Fruit fly (Drosophila melanogaster): ENCODE measurements around the gene CG13473.

Gene CG13473

dm6 chr3L:14706461-14706880 lies 22.1 kb upstream of the CG13473 start (continued):
- no peak for TF ChIP-seq CG15269 (tag; optimal IDR thresholded peaks at IDR 0.05)
- TF ChIP-seq CG12104 (GFP tag; optimal IDR thresholded peaks at IDR 0.05) = no peak
- TF ChIP-seq CG12219 (GFP tag; optimal IDR thresholded peaks at IDR 0.05) = no peak
- TF ChIP-seq sug (tag; optimal IDR thresholded peaks at IDR 0.05) = no peak
- peak; percentile 42 for TF ChIP-seq CG9437 (GFP tag; optimal IDR thresholded peaks at IDR 0.05)
- TF ChIP-seq Opbp (GFP tag; IDR thresholded peaks at IDR 0.05; ENCODE audit: partially characterized antibody) = no peak; the same call in 2 of the 3 replicates
- TF ChIP-seq knrl (GFP tag; IDR thresholded peaks at IDR 0.05; ENCODE audit: partially characterized antibody) = 0 out of 3 replicates have a peak, but pooled peaks have one; percentile 46
- TF ChIP-seq CG9932 (GFP tag; IDR thresholded peaks at IDR 0.05) = no peak
- no peak for TF ChIP-seq Ets65A (GFP tag)
- peak; percentile 65; the same call in 1 of the 2 replicates for TF ChIP-seq ato (GFP tag; IDR thresholded peaks at IDR 0.05; ENCODE audit: partially characterized antibody)
- no peak for TF ChIP-seq chm (GFP tag; IDR thresholded peaks at IDR 0.05)
- TF ChIP-seq CG33213 (GFP tag; optimal IDR thresholded peaks at IDR 0.05) = no peak
- TF ChIP-seq ATbp (GFP tag; optimal IDR thresholded peaks at IDR 0.05) = peak; percentile 16
- TF ChIP-seq Hmx (GFP tag; optimal IDR thresholded peaks at IDR 0.05) = no peak
- no peak for TF ChIP-seq NC2α (GFP tag; optimal IDR thresholded peaks at IDR 0.05)
- TF ChIP-seq CG8290 (GFP tag; optimal IDR thresholded peaks at IDR 0.05) = no peak
- no peak for TF ChIP-seq CG8290 (tag; optimal IDR thresholded peaks at IDR 0.05)
- no peak for TF ChIP-seq CG15073 (GFP tag; optimal IDR thresholded peaks at IDR 0.05)
- no peak for TF ChIP-seq CG15601 (tag; optimal IDR thresholded peaks at IDR 0.05)
- TF ChIP-seq CoRest (tag; optimal IDR thresholded peaks at IDR 0.05) = no peak
- no peak for TF ChIP-seq CG1529 (GFP tag; optimal IDR thresholded peaks at IDR 0.05)
- TF ChIP-seq bbx (GFP tag; IDR thresholded peaks at IDR 0.05; ENCODE audit: partially characterized antibody) = peak; percentile 74; the same call in 1 of the 2 replicates
- TF ChIP-seq CG16813 (GFP tag; IDR thresholded peaks at IDR 0.05; ENCODE audit: partially characterized antibody) = no peak
- TF ChIP-seq CG2199 (GFP tag; IDR thresholded peaks at IDR 0.05) = no peak
- no peak for TF ChIP-seq CG17186 (GFP tag; optimal IDR thresholded peaks at IDR 0.05)
- no peak for TF ChIP-seq tup (GFP tag; optimal IDR thresholded peaks at IDR 0.05)
- no peak for TF ChIP-seq al (GFP tag; IDR thresholded peaks at IDR 0.05)
- no peak for TF ChIP-seq E2f1 (GFP tag; IDR thresholded peaks at IDR 0.05)
- TF ChIP-seq Kr (GFP tag; optimal IDR thresholded peaks at IDR 0.05) = no peak
- no peak for TF ChIP-seq CG10462 (GFP tag; optimal IDR thresholded peaks at IDR 0.05)
- no peak for TF ChIP-seq CG11247 (GFP tag; IDR thresholded peaks at IDR 0.05)
- TF ChIP-seq sim (GFP tag; IDR thresholded peaks at IDR 0.05) = no peak
- TF ChIP-seq eyg (GFP tag; optimal IDR thresholded peaks at IDR 0.05) = no peak
- TF ChIP-seq CG3163 (GFP tag; optimal IDR thresholded peaks at IDR 0.05) = peak; percentile 12
- no peak for TF ChIP-seq bigmax (GFP tag; optimal IDR thresholded peaks at IDR 0.05)
- no peak for TF ChIP-seq org-1 (GFP tag; optimal IDR thresholded peaks at IDR 0.05)
- TF ChIP-seq dmrt11E (tag; optimal IDR thresholded peaks at IDR 0.05) = no peak
- TF ChIP-seq MBD-R2 (GFP tag; IDR thresholded peaks at IDR 0.05) = no peak
- TF ChIP-seq CG30020 (tag; optimal IDR thresholded peaks at IDR 0.05) = no peak
- TF ChIP-seq btn (GFP tag; optimal IDR thresholded peaks at IDR 0.05) = no peak
- no peak for TF ChIP-seq repo (GFP tag; optimal IDR thresholded peaks at IDR 0.05)
- TF ChIP-seq maf-S (GFP tag; optimal IDR thresholded peaks at IDR 0.05) = no peak
- no peak for TF ChIP-seq nerfin-1 (tag; optimal IDR thresholded peaks at IDR 0.05)
- TF ChIP-seq CG9876 (GFP tag; optimal IDR thresholded peaks at IDR 0.05) = no peak
- no peak for TF ChIP-seq CG11560 (tag; IDR thresholded peaks at IDR 0.05)
- TF ChIP-seq Poxn (GFP tag; IDR thresholded peaks at IDR 0.05) = no peak
- no peak for TF ChIP-seq Vsx1 (GFP tag; optimal IDR thresholded peaks at IDR 0.05)
- TF ChIP-seq fd3F (GFP tag; optimal IDR thresholded peaks at IDR 0.05) = no peak
- no peak; the same call in 2 of the 3 replicates for TF ChIP-seq CG34422 (GFP tag; IDR thresholded peaks at IDR 0.05)
- TF ChIP-seq CG17359 (tag; optimal IDR thresholded peaks at IDR 0.05) = no peak
- TF ChIP-seq Nf-YB (GFP tag; optimal IDR thresholded peaks at IDR 0.05) = no peak
- TF ChIP-seq CG2120 (GFP tag; optimal IDR thresholded peaks at IDR 0.05) = no peak
